Fruit fly (Drosophila melanogaster) whole organism, pupa: ENCODE results near the gene Vps15.

Source experiments
- CG12605 ChIP-seq: fragments of 200-800 bp; sonication (Bioruptor generic); IDR thresholded peaks from 2 replicates; pipeline ENCODE4 v1.3.6; 2022; ENCODE audit warnings: missing biosample characterization, missing genetic modification characterization
- CG13204 ChIP-seq: fragments of 200-800 bp; sonication (Bioruptor generic); optimal IDR thresholded peaks from 2 replicates; lab custom pipeline; 2018; ENCODE audit warnings: missing biosample characterization, mild to moderate bottlenecking, missing genetic modification characterization, moderate library complexity
- CG14655 ChIP-seq: fragments of 200-800 bp; sonication (Bioruptor generic); optimal IDR thresholded peaks from 3 replicates; lab custom pipeline; 2017; ENCODE audit warnings: mild to moderate bottlenecking, missing biosample characterization, missing genetic modification reagents, missing genetic modification characterization
- EcR ChIP-seq: fragments of 200-800 bp; sonication (Bioruptor generic); optimal IDR thresholded peaks from 3 replicates; lab custom pipeline; 2019; ENCODE audit warnings: missing biosample characterization, missing genetic modification characterization, mild to moderate bottlenecking, moderate library complexity, missing genetic modification reagents
- Pif1A ChIP-seq: fragments of 200-800 bp; sonication (Bioruptor generic); optimal IDR thresholded peaks from 3 replicates; lab custom pipeline; 2016; ENCODE audit warnings: missing biosample characterization, missing genetic modification characterization
- Pif1B ChIP-seq: fragments of 200-800 bp; sonication (Bioruptor generic); optimal IDR thresholded peaks from 3 replicates; lab custom pipeline; 2016; ENCODE audit warnings: missing biosample characterization, missing genetic modification characterization
- gl ChIP-seq: fragments of 200-800 bp; sonication (Bioruptor generic); optimal IDR thresholded peaks from 2 replicates; lab custom pipeline; 2018; ENCODE audit warnings: missing biosample characterization, mild to moderate bottlenecking, missing genetic modification characterization

dm6 chr3R:9227944-9228343 lies 17.7 kb downstream of the Vps15 start:
- TF ChIP-seq EcR (GFP tag; lab: Kevin White, UChicago) (no peak), Pif1A (GFP tag; lab: Kevin White, UChicago) (no peak), CG13204 (GFP tag; lab: Kevin White, UChicago) (no peak), CG12605 (no peak), Pif1B (GFP tag; lab: Kevin White, UChicago) (no peak), gl (tag; lab: Kevin White, UChicago) (no peak), CG14655 (peak; percentile 51)
